Worm (Caenorhabditis elegans): ENCODE measurements around the gene C04C3.14.

C04C3.14 gene

ce11 chrIV:3442513-3442912, 46.8 kb downstream of the C04C3.14 start:
- TF ChIP-seq Y95B8A.8 (GFP tag; IDR thresholded peaks at IDR 0.05): no peak
- no peak for TF ChIP-seq nhr-27 (tag; optimal IDR thresholded peaks at IDR 0.05)
- no peak for TF ChIP-seq ceh-27 (GFP tag; optimal IDR thresholded peaks at IDR 0.05)
- TF ChIP-seq F49E8.2 (tag; optimal IDR thresholded peaks at IDR 0.05; ENCODE audit: insufficient read depth): no peak
- TF ChIP-seq attf-3 (GFP tag; conservative IDR thresholded peaks at IDR 0.05): no peak
- TF ChIP-seq lin-35 (GFP tag; optimal IDR thresholded peaks at IDR 0.05): no peak
- TF ChIP-seq Y79H2A.3 (GFP tag; conservative IDR thresholded peaks at IDR 0.05): no peak
- no peak for TF ChIP-seq pha-4 (tag; optimal IDR thresholded peaks at IDR 0.05)
- TF ChIP-seq egrh-3 (GFP tag; IDR thresholded peaks at IDR 0.05): no peak
- no peak for TF ChIP-seq mxl-1 (tag; optimal IDR thresholded peaks at IDR 0.05)
- TF ChIP-seq ama-1 (optimal IDR thresholded peaks at IDR 0.05): no peak
- TF ChIP-seq ama-1 (GFP tag; optimal IDR thresholded peaks at IDR 0.05): no peak
- TF ChIP-seq rec-8 (tag; optimal IDR thresholded peaks at IDR 0.05): no peak
- no peak for TF ChIP-seq unc-62 (GFP tag; optimal IDR thresholded peaks at IDR 0.05)
- TF ChIP-seq hlh-12 (tag; optimal IDR thresholded peaks at IDR 0.05): no peak
- no peak for TF ChIP-seq sptf-2 (GFP tag; optimal IDR thresholded peaks at IDR 0.05)
- TF ChIP-seq atf-7 (tag; optimal IDR thresholded peaks at IDR 0.05): no peak

ce11 chrIV:3444101-3444500, 48.4 kb downstream of the C04C3.14 start, which contains the start of gene F09D12.2:
F09D12.2 (minus strand) TSS chrIV:3444201.
- TF ChIP-seq F49E8.2 (tag; optimal IDR thresholded peaks at IDR 0.05; ENCODE audit: insufficient read depth) (no peak), snpc-1.3 (tag; optimal IDR thresholded peaks at IDR 0.05; ENCODE audit: insufficient read depth) (no peak), nhr-90 (tag; optimal IDR thresholded peaks at IDR 0.05) (no peak), ceh-58 (GFP tag; IDR thresholded peaks at IDR 0.05) (no peak), nhr-27 (tag; optimal IDR thresholded peaks at IDR 0.05) (no peak), snpc-4 (GFP tag; optimal IDR thresholded peaks at IDR 0.05) (no peak), snpc-4 (tag; optimal IDR thresholded peaks at IDR 0.05) (no peak), hrde-1 (tag; optimal IDR thresholded peaks at IDR 0.05; ENCODE audit: borderline replicate concordance) (no peak), ccch-3 (GFP tag; optimal IDR thresholded peaks at IDR 0.05) (no peak), die-1 (tag; optimal IDR thresholded peaks at IDR 0.05) (no peak), nhr-179 (tag; optimal IDR thresholded peaks at IDR 0.05) (no peak), akir-1 (GFP tag; optimal IDR thresholded peaks at IDR 0.05) (no peak), attf-3 (GFP tag; conservative IDR thresholded peaks at IDR 0.05) (no peak), him-1 (tag; optimal IDR thresholded peaks at IDR 0.05) (no peak)

- TF ChIP-seq ekl-4 (GFP tag; IDR thresholded peaks at IDR 0.05): no peak
- TF ChIP-seq nhr-80 (tag; optimal IDR thresholded peaks at IDR 0.05): no peak
- no peak for TF ChIP-seq ets-4 (GFP tag; optimal IDR thresholded peaks at IDR 0.05)
- TF ChIP-seq ccch-3 (GFP tag; optimal IDR thresholded peaks at IDR 0.05): no peak
- no peak for TF ChIP-seq ztf-22 (GFP tag; optimal IDR thresholded peaks at IDR 0.05)
- no peak for TF ChIP-seq ceh-58 (GFP tag; IDR thresholded peaks at IDR 0.05)
- TF ChIP-seq ZK185.1 (tag; optimal IDR thresholded peaks at IDR 0.05; ENCODE audit: poor library complexity, severe bottlenecking): no peak
These were observed 48.9 kb downstream of the C04C3.14 start, which contains the start of gene F58E2.5 for ce11 chrIV:3444614-3445013. F58E2.5 (plus strand) TSS chrIV:3444914.
